Worm (Caenorhabditis elegans): ENCODE results near the gene sbds-1.

ce11 chrIII:683318-683717 lies 45.1 kb upstream of the sbds-1 start, which contains the start of gene W02B3.4:
- TF ChIP-seq dao-5 (tag; optimal IDR thresholded peaks at IDR 0.05) (no peak), W03F9.2 (tag; optimal IDR thresholded peaks at IDR 0.05) (no peak)
